Worm (Caenorhabditis elegans): ENCODE data around the gene C10E2.1.

Gene C10E2.1

ce11 chrX:16784038-16784437 is 21.4 kb downstream of the C10E2.1 start:
- TF ChIP-seq ztf-11 (tag; optimal IDR thresholded peaks at IDR 0.05) (no peak), tbx-8 (GFP tag; optimal IDR thresholded peaks at IDR 0.05) (no peak), ces-1 (GFP tag; optimal IDR thresholded peaks at IDR 0.05) (no peak), lin-13 (tag; optimal IDR thresholded peaks at IDR 0.05) (no peak), zip-8 (tag; optimal IDR thresholded peaks at IDR 0.05) (no peak), flh-1 (GFP tag; optimal IDR thresholded peaks at IDR 0.05) (no peak), drap-1 (GFP tag; optimal IDR thresholded peaks at IDR 0.05) (no peak), mab-5 (tag; optimal IDR thresholded peaks at IDR 0.05) (no peak), ceh-39 (tag; optimal IDR thresholded peaks at IDR 0.05) (no peak)

DNA sequence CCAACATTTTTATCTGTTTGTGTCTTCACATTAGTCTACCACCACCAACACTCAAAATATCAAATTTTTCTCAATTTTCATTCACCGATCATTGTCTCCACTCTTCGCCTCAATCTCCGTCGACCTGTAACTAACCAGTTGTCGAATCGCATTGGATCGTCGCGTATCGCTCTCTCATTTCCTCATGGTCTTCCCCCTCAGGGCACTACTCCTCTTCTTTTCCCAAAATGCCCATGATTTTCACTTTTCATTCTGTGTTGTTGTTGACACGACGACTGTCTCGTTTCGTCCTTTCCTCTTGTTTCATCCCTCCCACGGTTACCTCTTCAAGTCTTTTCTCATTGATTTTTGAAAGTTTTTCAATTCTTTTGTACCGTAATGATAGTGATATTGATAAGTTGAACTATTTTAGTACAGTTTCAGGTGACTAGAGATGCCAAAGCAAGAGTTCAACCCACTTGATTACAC is 23.4 kb downstream of the C10E2.1 start, which contains the start of gene T01C8.2:
T01C8.2 (plus strand) TSS at position 418 of the 468 bp plus-strand sequence.
- TF ChIP-seq sptf-1 (tag; optimal IDR thresholded peaks at IDR 0.05) = no peak
- TF ChIP-seq nhr-28 (tag; optimal IDR thresholded peaks at IDR 0.05) = no peak
- no peak for TF ChIP-seq elt-1 (tag; optimal IDR thresholded peaks at IDR 0.05; ENCODE audit: borderline replicate concordance, insufficient read depth)
- no peak for TF ChIP-seq hlh-1 (tag; optimal IDR thresholded peaks at IDR 0.05)
- no peak for TF ChIP-seq unc-39 (tag; optimal IDR thresholded peaks at IDR 0.05)
- no peak for TF ChIP-seq ceh-83 (GFP tag; optimal IDR thresholded peaks at IDR 0.05)
- no peak for TF ChIP-seq nhr-237 (tag; optimal IDR thresholded peaks at IDR 0.05)
- TF ChIP-seq bed-3 (GFP tag; optimal IDR thresholded peaks at IDR 0.05) = no peak
- TF ChIP-seq flh-1 (GFP tag; optimal IDR thresholded peaks at IDR 0.05) = no peak
- TF ChIP-seq ceh-43 (GFP tag; optimal IDR thresholded peaks at IDR 0.05) = no peak
- TF ChIP-seq unc-120 (tag; optimal IDR thresholded peaks at IDR 0.05; ENCODE audit: poor library complexity, severe bottlenecking) = no peak
- TF ChIP-seq mep-1 (tag; optimal IDR thresholded peaks at IDR 0.05) = no peak
- no peak for TF ChIP-seq M03D4.4 (tag; optimal IDR thresholded peaks at IDR 0.05)
- no peak for TF ChIP-seq pha-4 (tag; optimal IDR thresholded peaks at IDR 0.05)
- TF ChIP-seq drap-1 (GFP tag; optimal IDR thresholded peaks at IDR 0.05) = no peak
- no peak for TF ChIP-seq blmp-1 (tag; optimal IDR thresholded peaks at IDR 0.05)
- TF ChIP-seq cnd-1 (tag; optimal IDR thresholded peaks at IDR 0.05) = no peak

DNA sequence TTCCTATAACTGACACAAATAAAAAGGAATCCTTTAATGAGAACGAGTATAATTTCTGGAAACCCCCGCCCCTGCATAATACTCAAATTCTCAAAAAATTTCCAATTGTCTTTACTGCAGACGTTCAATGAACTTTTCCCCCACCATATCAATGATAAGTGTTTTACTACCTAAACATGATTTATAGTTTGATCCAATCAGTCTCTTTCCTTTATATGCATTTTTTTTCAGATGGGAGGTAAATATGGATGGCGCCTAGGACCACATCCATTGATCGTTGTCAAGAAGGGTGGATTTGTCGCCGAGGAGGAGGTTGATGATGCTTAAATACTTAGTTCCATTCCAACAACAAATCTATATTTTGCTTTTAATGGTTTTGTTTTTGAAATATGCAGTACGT is 24.5 kb downstream of the C10E2.1 start:
- TF ChIP-seq unc-62 (GFP tag; optimal IDR thresholded peaks at IDR 0.05) (no peak), ces-1 (GFP tag; optimal IDR thresholded peaks at IDR 0.05) (no peak), ceh-83 (GFP tag; optimal IDR thresholded peaks at IDR 0.05) (no peak), mep-1 (tag; optimal IDR thresholded peaks at IDR 0.05) (no peak), snpc-4 (tag; optimal IDR thresholded peaks at IDR 0.05) (no peak), elt-3 (tag; optimal IDR thresholded peaks at IDR 0.05) (no peak), ceh-39 (tag; optimal IDR thresholded peaks at IDR 0.05) (no peak), drap-1 (GFP tag; optimal IDR thresholded peaks at IDR 0.05) (no peak), lin-13 (tag; optimal IDR thresholded peaks at IDR 0.05) (no peak), ham-2 (GFP tag; optimal IDR thresholded peaks at IDR 0.05) (no peak), unc-39 (tag; optimal IDR thresholded peaks at IDR 0.05) (no peak), bed-3 (GFP tag; optimal IDR thresholded peaks at IDR 0.05) (no peak), nhr-237 (tag; optimal IDR thresholded peaks at IDR 0.05) (no peak), unc-120 (tag; optimal IDR thresholded peaks at IDR 0.05; ENCODE audit: poor library complexity, severe bottlenecking) (no peak)

ce11 chrX:16792700-16793176 is 30.1 kb downstream of the C10E2.1 start, which contains the start of gene got-1.2:
Gene got-1.2, minus strand, starts transcription at chrX:16793126.
- no peak for TF ChIP-seq nhr-28 (tag; optimal IDR thresholded peaks at IDR 0.05)
- no peak for TF ChIP-seq unc-120 (tag; optimal IDR thresholded peaks at IDR 0.05; ENCODE audit: poor library complexity, severe bottlenecking)

ce11 chrX:16793470-16793869 is 30.8 kb downstream of the C10E2.1 start:
- TF ChIP-seq lsy-2 (tag; optimal IDR thresholded peaks at IDR 0.05) = no peak
- TF ChIP-seq cnd-1 (tag; optimal IDR thresholded peaks at IDR 0.05) = no peak
- no peak for TF ChIP-seq pha-4 (tag; optimal IDR thresholded peaks at IDR 0.05)
- no peak for TF ChIP-seq zip-8 (tag; optimal IDR thresholded peaks at IDR 0.05)
- no peak for TF ChIP-seq elt-1 (tag; optimal IDR thresholded peaks at IDR 0.05; ENCODE audit: borderline replicate concordance, insufficient read depth)
- no peak for TF ChIP-seq nhr-2 (tag; optimal IDR thresholded peaks at IDR 0.05)
- TF ChIP-seq blmp-1 (tag; optimal IDR thresholded peaks at IDR 0.05) = no peak
- TF ChIP-seq ceh-83 (GFP tag; optimal IDR thresholded peaks at IDR 0.05) = no peak
- TF ChIP-seq nhr-76 (tag; optimal IDR thresholded peaks at IDR 0.05) = no peak
- TF ChIP-seq mab-5 (tag; optimal IDR thresholded peaks at IDR 0.05) = no peak
- TF ChIP-seq mep-1 (tag; optimal IDR thresholded peaks at IDR 0.05) = no peak
- TF ChIP-seq M03D4.4 (tag; optimal IDR thresholded peaks at IDR 0.05) = no peak

All from whole organism, mixed stage, embryonic.